Fruit fly (Drosophila melanogaster) whole organism, wandering third instar larva: ENCODE results near the gene CG31975.

Source experiments
- Mio ChIP-seq: sonication (Bioruptor generic); optimal IDR thresholded peaks from 2 replicates; lab custom pipeline; 2016; ENCODE audit warnings: missing biosample characterization, missing genetic modification characterization
- OdsH ChIP-seq: fragments of 200-800 bp; sonication (Bioruptor generic); optimal IDR thresholded peaks from 2 replicates; lab custom pipeline; 2016; ENCODE audit warnings: missing biosample characterization, mild to moderate bottlenecking, missing genetic modification characterization
- fru ChIP-seq: fragments of 200-800 bp; sonication (Bioruptor generic); optimal IDR thresholded peaks from 3 replicates; lab custom pipeline; 2016; ENCODE audit warnings: missing biosample characterization, mild to moderate bottlenecking, missing genetic modification characterization
- h ChIP-seq: fragments of 200-800 bp; sonication (Bioruptor generic); optimal IDR thresholded peaks from 3 replicates; lab custom pipeline; 2016; ENCODE audit warnings: missing biosample characterization, mild to moderate bottlenecking, missing genetic modification characterization
- lola ChIP-seq: fragments of >200 bp; optimal IDR thresholded peaks from 2 replicates; lab custom pipeline; 2017; ENCODE audit warnings: missing biosample characterization, missing genetic modification characterization
- pan ChIP-seq: fragments of >200 bp; optimal IDR thresholded peaks from 2 replicates; lab custom pipeline; 2017

DNA sequence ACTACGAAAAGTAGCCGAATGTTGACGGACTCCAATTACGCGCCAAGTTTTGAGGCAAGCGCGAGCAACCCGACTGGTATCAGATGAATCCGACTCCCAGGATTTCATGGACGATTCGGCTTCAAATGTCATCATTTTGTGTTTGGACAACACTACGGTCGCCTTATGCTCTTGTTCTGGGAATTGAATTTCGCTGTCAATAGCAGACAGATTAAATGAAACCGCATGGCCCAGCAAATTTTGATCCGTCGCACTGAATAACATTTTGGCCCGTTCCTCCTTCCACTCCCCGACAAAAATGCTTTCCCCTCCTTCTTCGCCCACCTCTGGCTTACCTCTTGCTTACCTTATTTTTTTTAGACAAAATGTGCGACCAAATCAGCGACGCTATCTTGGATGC, 30.7 kb downstream of the CG31975 start:
- TF ChIP-seq pan (no peak), fru (GFP tag; lab: Kevin White, UChicago) (no peak), Mio (GFP tag; lab: Kevin White, UChicago) (no peak), lola (no peak), h (GFP tag; lab: Kevin White, UChicago) (no peak), OdsH (GFP tag; lab: Kevin White, UChicago) (no peak)
